Fruit fly (Drosophila melanogaster): ENCODE data around the gene Adat1.

DNA sequence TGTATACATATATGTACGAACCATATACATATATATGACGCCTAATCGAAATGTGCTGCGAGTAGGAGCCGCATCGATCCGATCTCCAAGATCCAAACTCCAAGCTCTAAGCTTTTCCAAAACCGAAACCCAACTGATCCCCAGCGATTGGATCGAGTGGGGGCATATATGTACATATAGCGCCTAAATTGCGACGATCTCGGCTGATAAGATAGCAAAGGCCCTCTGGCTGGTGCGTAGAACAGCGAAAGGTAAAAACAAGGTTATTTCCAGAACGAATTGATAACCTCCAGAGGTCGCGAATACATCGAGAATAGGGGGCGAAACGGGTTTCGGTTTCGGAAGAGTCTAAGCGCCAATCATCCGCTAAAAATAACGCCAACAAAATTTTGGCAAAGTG lies 32.1 kb downstream of the Adat1 start:
- no peak for TF ChIP-seq EcR (GFP tag; optimal IDR thresholded peaks at IDR 0.05)
- no peak for TF ChIP-seq Dll (optimal IDR thresholded peaks at IDR 0.05)
- TF ChIP-seq psq (optimal IDR thresholded peaks at IDR 0.05): no peak
- TF ChIP-seq usp (GFP tag; optimal IDR thresholded peaks at IDR 0.05): no peak
- no peak for TF ChIP-seq pan (optimal IDR thresholded peaks at IDR 0.05)
- TF ChIP-seq CG8478 (optimal IDR thresholded peaks at IDR 0.05): no peak
